Fruit fly (Drosophila melanogaster) whole organism, prepupa: ENCODE results near the gene rno.

Experiments
- Blimp-1 ChIP-seq: fragments of 200-800 bp; sonication (Bioruptor generic); optimal IDR thresholded peaks from 3 replicates; lab custom pipeline; 2017; ENCODE audit warnings: missing biosample characterization, missing genetic modification characterization, mild to moderate bottlenecking, moderate library complexity, missing genetic modification reagents
- CG10631 ChIP-seq: fragments of 200-800 bp; sonication (Bioruptor generic); optimal IDR thresholded peaks from 2 replicates; lab custom pipeline; 2016; ENCODE audit warnings: missing biosample characterization, missing genetic modification characterization
- CG10669 ChIP-seq: fragments of 200-800 bp; sonication (Bioruptor generic); optimal IDR thresholded peaks from 3 replicates; lab custom pipeline; 2018; ENCODE audit warnings: missing biosample characterization, mild to moderate bottlenecking, missing genetic modification characterization, moderate library complexity
- CG11902 ChIP-seq: fragments of 200-800 bp; sonication (Bioruptor generic); optimal IDR thresholded peaks from 3 replicates; lab custom pipeline; 2016; ENCODE audit warnings: missing biosample characterization, missing genetic modification characterization
- CG15336 ChIP-seq: fragments of 200-800 bp; sonication (Bioruptor generic); IDR thresholded peaks from 2 replicates; pipeline ENCODE4 v1.3.6; 2022; ENCODE audit warnings: missing biosample characterization, missing genetic modification characterization
- CG1621 ChIP-seq: fragments of 200-800 bp; sonication (Bioruptor generic); optimal IDR thresholded peaks from 3 replicates; lab custom pipeline; 2018; ENCODE audit warnings: missing biosample characterization, mild to moderate bottlenecking, missing genetic modification characterization
- CG34406 ChIP-seq: fragments of 200-800 bp; sonication (Bioruptor generic); optimal IDR thresholded peaks from 3 replicates; lab custom pipeline; 2016; ENCODE audit warnings: missing biosample characterization, missing genetic modification characterization
- CG3919 ChIP-seq: fragments of 200-800 bp; sonication (Bioruptor generic); optimal IDR thresholded peaks from 3 replicates; lab custom pipeline; 2016; ENCODE audit warnings: missing biosample characterization, missing genetic modification characterization
- CG4318 ChIP-seq: fragments of 200-800 bp; sonication (Bioruptor generic); optimal IDR thresholded peaks from 3 replicates; lab custom pipeline; 2017; ENCODE audit warnings: missing biosample characterization, mild to moderate bottlenecking, missing genetic modification characterization
- CG6163 ChIP-seq: fragments of 200-800 bp; sonication (Bioruptor generic); IDR thresholded peaks from 3 replicates; pipeline ENCODE4 v1.3.6; 2022; ENCODE audit warnings: missing biosample characterization, missing genetic modification characterization
- CG6276 ChIP-seq: fragments of 200-800 bp; sonication (Bioruptor generic); optimal IDR thresholded peaks from 2 replicates; lab custom pipeline; 2017; ENCODE audit warnings: missing biosample characterization, mild to moderate bottlenecking, missing genetic modification characterization
- CG6792 ChIP-seq: fragments of 200-800 bp; sonication (Bioruptor generic); optimal IDR thresholded peaks from 3 replicates; lab custom pipeline; 2016; ENCODE audit warnings: missing biosample characterization, missing genetic modification characterization
- CG6808 ChIP-seq: fragments of 200-800 bp; sonication (Bioruptor generic); optimal IDR thresholded peaks from 3 replicates; lab custom pipeline; 2017; ENCODE audit warnings: missing biosample characterization, missing genetic modification characterization, mild to moderate bottlenecking, moderate library complexity, missing genetic modification reagents
- CG6854 ChIP-seq: fragments of 200-800 bp; sonication (Bioruptor generic); optimal IDR thresholded peaks from 2 replicates; lab custom pipeline; 2017; ENCODE audit warnings: missing biosample characterization, mild to moderate bottlenecking, missing genetic modification characterization
- CG8119 ChIP-seq: fragments of 200-800 bp; sonication (Bioruptor generic); IDR thresholded peaks from 3 replicates; pipeline ENCODE4 v1.3.6; 2022; ENCODE audit warnings: missing biosample characterization, missing genetic modification characterization
- CG8319 ChIP-seq: fragments of 200-800 bp; sonication (Bioruptor generic); optimal IDR thresholded peaks from 3 replicates; lab custom pipeline; 2016; ENCODE audit warnings: missing biosample characterization, missing genetic modification characterization
- CG8632 ChIP-seq: fragments of 200-800 bp; sonication (Bioruptor generic); optimal IDR thresholded peaks from 3 replicates; lab custom pipeline; 2016; ENCODE audit warnings: missing biosample characterization, missing genetic modification characterization
- Eip75B ChIP-seq: fragments of 200-800 bp; sonication (Bioruptor generic); optimal IDR thresholded peaks from 3 replicates; lab custom pipeline; 2016; ENCODE audit warnings: missing biosample characterization, missing genetic modification characterization
- Eip78C ChIP-seq: fragments of 200-800 bp; sonication (Bioruptor generic); peaks from one replicate; lab custom pipeline; 2016; ENCODE audit warnings: missing biosample characterization, missing genetic modification characterization
- Eip93F ChIP-seq: fragments of 200-800 bp; sonication (Bioruptor generic); optimal IDR thresholded peaks from 2 replicates; lab custom pipeline; 2016; ENCODE audit warnings: missing biosample characterization, mild to moderate bottlenecking, missing genetic modification characterization
- Ets21C ChIP-seq: fragments of 200-800 bp; sonication (Bioruptor generic); optimal IDR thresholded peaks from 3 replicates; lab custom pipeline; 2016; ENCODE audit warnings: missing biosample characterization, missing genetic modification characterization
- Ets96B ChIP-seq: fragments of 200-800 bp; optimal IDR thresholded peaks from 2 replicates; lab custom pipeline; 2019; ENCODE audit warnings: missing biosample characterization, mild to moderate bottlenecking, missing genetic modification characterization, moderate library complexity
- Hr4 ChIP-seq: fragments of 200-800 bp; sonication (Bioruptor generic); optimal IDR thresholded peaks from 3 replicates; lab custom pipeline; 2016; ENCODE audit warnings: missing biosample characterization, missing genetic modification characterization
- Lpt ChIP-seq: fragments of 200-800 bp; sonication (Bioruptor generic); optimal IDR thresholded peaks from 3 replicates; lab custom pipeline; 2016; ENCODE audit warnings: missing biosample characterization, missing genetic modification characterization
- Sox14 ChIP-seq: fragments of 200-800 bp; sonication (Bioruptor generic); optimal IDR thresholded peaks from 3 replicates; lab custom pipeline; 2016; ENCODE audit warnings: missing biosample characterization, missing genetic modification characterization
- acj6 ChIP-seq: fragments of 200-800 bp; sonication (Bioruptor generic); optimal IDR thresholded peaks from 3 replicates; lab custom pipeline; 2016; ENCODE audit warnings: missing biosample characterization, missing genetic modification characterization
- cyc ChIP-seq: fragments of 200-800 bp; sonication (Bioruptor generic); optimal IDR thresholded peaks from 3 replicates; lab custom pipeline; 2016; ENCODE audit warnings: missing biosample characterization, missing genetic modification characterization
- dac ChIP-seq: fragments of 200-800 bp; sonication (Bioruptor generic); optimal IDR thresholded peaks from 2 replicates; lab custom pipeline; 2017; ENCODE audit warnings: missing biosample characterization, mild to moderate bottlenecking, missing genetic modification characterization
- dsx ChIP-seq: fragments of 200-800 bp; optimal IDR thresholded peaks from 3 replicates; lab custom pipeline; 2019; ENCODE audit warnings: missing biosample characterization, mild to moderate bottlenecking, missing genetic modification characterization, moderate library complexity; ENCODE audit not compliant: poor library complexity, severe bottlenecking
- eg ChIP-seq: fragments of 200-800 bp; sonication (Bioruptor generic); IDR thresholded peaks from 3 replicates; pipeline ENCODE4 v1.3.6; 2022; ENCODE audit warnings: missing biosample characterization, missing genetic modification characterization
- esn ChIP-seq: fragments of 200-800 bp; sonication (Bioruptor generic); optimal IDR thresholded peaks from 2 replicates; lab custom pipeline; 2016; ENCODE audit warnings: missing biosample characterization, mild to moderate bottlenecking, missing genetic modification characterization, moderate library complexity
- fd85E ChIP-seq: fragments of 200-800 bp; sonication (Bioruptor generic); optimal IDR thresholded peaks from 3 replicates; lab custom pipeline; 2016; ENCODE audit warnings: missing biosample characterization, missing genetic modification characterization
- fkh ChIP-seq: fragments of 200-800 bp; sonication (Bioruptor generic); optimal IDR thresholded peaks from 3 replicates; lab custom pipeline; 2017; ENCODE audit warnings: missing biosample characterization, mild to moderate bottlenecking, missing genetic modification characterization, moderate library complexity
- ss ChIP-seq, 2 experiments: fragments of 200-800 bp; sonication (Bioruptor generic); optimal IDR thresholded peaks; 2 replicates in 1 of 2; 3 replicates in 1 of 2; lab custom pipeline; 2017 to 2018; ENCODE audit warnings: mild to moderate bottlenecking in 2 of 2, missing biosample characterization in 2 of 2, missing genetic modification characterization in 2 of 2, moderate library complexity in 1 of 2
- svp ChIP-seq: fragments of 200-800 bp; sonication (Bioruptor generic); peaks from one replicate; lab custom pipeline; 2016; ENCODE audit warnings: missing biosample characterization, missing genetic modification characterization
- topi ChIP-seq: fragments of 200-800 bp; sonication (Bioruptor generic); optimal IDR thresholded peaks from 3 replicates; lab custom pipeline; 2016; ENCODE audit warnings: missing biosample characterization, missing genetic modification characterization

rno gene

DNA sequence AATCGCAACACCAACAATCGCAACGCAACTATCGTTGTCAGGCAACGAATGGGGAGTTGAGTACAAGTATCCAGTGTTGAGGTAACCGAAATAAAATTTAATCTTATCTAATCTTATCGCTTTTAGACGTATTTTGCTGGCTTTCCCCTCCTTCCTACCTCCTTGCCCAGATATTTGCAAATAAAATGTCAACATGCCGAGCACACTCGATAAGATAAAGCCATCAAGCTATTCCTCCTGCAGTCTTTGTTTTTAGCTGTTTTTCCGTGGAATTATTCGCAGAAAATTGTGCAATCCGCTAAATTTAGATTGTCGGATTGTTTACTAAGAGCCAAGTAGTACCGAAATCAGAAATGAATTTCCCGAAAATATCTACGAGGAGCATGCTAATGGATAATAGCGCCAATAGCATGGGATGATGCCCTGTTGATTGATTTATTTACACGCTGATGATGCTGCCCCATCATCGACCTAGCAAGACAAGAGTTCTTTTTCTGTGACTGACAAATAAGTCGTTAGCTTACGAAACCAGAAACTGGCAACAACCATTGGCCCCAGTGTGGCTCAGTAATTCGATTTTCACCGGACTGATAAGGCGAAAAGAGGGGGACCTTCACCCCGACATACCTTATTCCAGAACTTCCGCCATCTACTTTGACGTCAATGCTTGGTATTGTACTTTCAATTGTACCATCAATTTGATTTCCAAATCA, 42.8 kb downstream of the rno start (continued):
- no peak for TF ChIP-seq CG8319 (GFP tag; lab: Kevin White, UChicago)
- TF ChIP-seq Ets21C (GFP tag; lab: Kevin White, UChicago) = no peak
- TF ChIP-seq Eip75B (GFP tag; lab: Kevin White, UChicago) = no peak
- no peak for TF ChIP-seq CG4318 (GFP tag; lab: Kevin White, UChicago)
- no peak for TF ChIP-seq CG10631 (GFP tag; lab: Kevin White, UChicago)
- TF ChIP-seq Lpt (GFP tag; lab: Kevin White, UChicago) = no peak
- TF ChIP-seq CG34406 (GFP tag; lab: Kevin White, UChicago) = no peak
- TF ChIP-seq Blimp-1 (GFP tag; lab: Kevin White, UChicago) = no peak

DNA sequence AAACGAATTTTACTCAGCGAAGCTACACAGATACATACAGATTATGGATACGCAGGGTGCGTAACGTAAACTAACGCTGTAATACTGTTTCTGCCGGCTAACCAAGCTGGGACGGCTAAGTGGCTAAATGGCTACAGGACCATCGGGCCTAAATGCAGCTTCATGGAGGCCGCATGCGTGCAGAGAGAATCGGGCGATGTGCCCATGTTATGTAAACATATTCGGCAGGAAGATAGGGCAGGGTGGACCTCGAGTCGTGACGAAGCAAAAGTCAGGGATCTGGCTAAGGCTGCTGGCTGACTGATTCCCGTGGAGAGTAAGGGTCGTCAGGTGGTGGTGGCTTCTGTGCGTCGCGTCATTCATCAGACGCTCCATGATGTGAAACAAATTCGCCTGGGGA, 45.9 kb downstream of the rno start:
- TF ChIP-seq Sox14 (no peak), CG8319 (GFP tag; lab: Kevin White, UChicago) (no peak), fd85E (no peak), Ets96B (tag; lab: Kevin White, UChicago) (no peak), CG6792 (no peak)

DNA sequence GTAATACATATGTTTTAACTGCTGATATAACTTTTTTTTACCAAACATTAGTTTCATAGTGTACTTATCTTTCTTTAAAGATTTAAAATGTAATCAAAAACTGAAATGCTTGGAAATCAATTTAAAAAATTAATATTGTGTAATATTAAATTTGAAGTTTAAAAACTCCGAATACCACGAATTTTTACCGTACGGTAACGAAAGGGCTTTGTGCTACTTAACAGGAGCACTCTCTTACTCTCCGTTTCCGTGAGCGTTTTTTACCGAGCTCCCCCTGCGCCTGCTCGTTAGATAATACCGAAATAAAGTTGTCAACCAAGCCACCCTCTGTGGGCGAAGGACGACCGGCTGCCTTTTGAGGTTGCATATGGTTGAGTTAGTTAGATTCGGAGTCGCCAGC, 47.1 kb downstream of the rno start, which contains the start of the genes Dic61B and p130CAS:
Dic61B (minus strand) TSS at position 101 of the 400 bp plus-strand sequence.
p130CAS (plus strand) TSS at position 396 of the 400 bp plus-strand sequence.
- TF ChIP-seq CG15336 (GFP tag; lab: Robert Waterston, UW) (no peak), dac (GFP tag; lab: Kevin White, UChicago) (no peak), CG6163 (GFP tag; lab: Robert Waterston, UW) (no peak), dsx (GFP tag; lab: Kevin White, UChicago) (no peak)

DNA sequence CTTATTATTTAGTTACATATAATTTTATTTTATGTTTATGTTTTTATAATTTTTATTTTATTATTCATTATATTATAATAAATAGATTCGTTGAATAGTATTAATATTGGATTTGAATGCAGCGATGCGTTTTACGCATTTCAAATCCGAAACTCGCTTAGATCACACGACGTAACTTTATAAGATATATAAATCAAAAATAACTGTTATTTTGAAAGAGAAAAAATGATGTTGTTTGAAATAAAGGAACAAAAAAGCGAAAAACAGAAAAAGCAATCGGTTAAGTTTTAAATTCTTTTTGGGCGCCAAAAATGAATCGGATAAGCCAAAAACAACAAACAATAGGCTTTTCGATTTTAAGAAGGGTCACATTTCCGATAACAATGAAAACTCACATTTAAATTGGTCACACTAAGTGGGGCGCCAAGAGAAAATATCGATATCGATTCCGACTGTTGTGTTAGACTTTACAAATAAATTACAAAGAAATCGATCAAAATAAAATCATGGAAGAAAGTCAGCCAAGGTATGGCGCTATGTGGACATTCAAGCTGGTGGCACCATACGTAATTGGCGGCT, 53.5 kb downstream of the rno start, which contains the start of gene CG6845:
CG6845 (plus strand) TSS at position 436 of the 579 bp plus-strand sequence.
- TF ChIP-seq Sox14 (peak; percentile 92), Eip78C (GFP tag; lab: Kevin White, UChicago) (no peak), dsx (GFP tag; lab: Kevin White, UChicago) (peak; percentile 34), fkh (peak; percentile 26)
- TF ChIP-seq, all 60 proteins: peak for 3

DNA sequence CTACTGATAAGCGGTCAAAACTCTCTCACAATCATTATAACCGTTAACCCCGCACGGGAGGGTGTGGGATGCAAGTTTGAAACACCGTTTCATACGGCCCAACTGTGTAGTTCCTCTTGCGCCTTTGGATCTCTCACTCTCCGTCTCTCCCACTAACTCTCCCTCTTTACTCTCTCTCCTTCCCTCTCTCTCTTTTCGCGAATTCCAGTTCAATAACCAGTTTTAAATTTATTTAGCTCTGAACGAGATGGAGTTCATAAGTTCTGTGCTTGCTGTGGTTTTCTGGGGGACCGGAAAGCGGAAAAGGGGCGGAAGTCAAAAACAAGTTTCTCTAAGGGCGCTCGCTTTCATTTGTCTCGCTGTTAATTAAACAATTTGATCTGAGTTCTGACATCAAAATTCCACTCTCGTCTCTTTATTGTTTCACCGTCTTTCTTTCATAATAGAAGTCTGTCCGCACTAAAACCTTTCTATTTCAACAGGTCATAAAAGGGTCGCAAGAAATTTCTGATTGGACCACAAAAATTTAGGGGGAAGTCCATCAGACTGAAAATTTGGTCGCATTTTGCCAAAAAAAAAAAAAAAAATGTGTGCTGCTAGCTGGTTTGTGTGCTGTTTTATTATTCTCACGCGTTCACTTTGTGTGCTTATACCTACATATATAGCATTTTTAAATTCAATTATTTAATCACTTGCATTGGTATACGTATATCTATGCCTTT, 58.6 kb downstream of the rno start:
- TF ChIP-seq ss (GFP tag; optimal IDR thresholded peaks at IDR 0.05; lab: Kevin White, UChicago) (peak in 1 of 2 experiments; percentile 8), eg (GFP tag; lab: Robert Waterston, UW) (no peak), Lpt (GFP tag; lab: Kevin White, UChicago) (peak; percentile 15), Eip93F (GFP tag; lab: Kevin White, UChicago) (no peak), Hr4 (GFP tag; lab: Kevin White, UChicago) (no peak), CG8119 (no peak), acj6 (GFP tag; lab: Kevin White, UChicago) (no peak), CG1621 (tag; lab: Kevin White, UChicago) (no peak), CG6854 (peak; percentile 72), CG6276 (GFP tag; lab: Kevin White, UChicago) (no peak), cyc (no peak), Sox14 (peak; percentile 8), CG3919 (GFP tag; lab: Kevin White, UChicago) (no peak), CG11902 (GFP tag; lab: Kevin White, UChicago) (no peak), Blimp-1 (GFP tag; lab: Kevin White, UChicago) (peak; percentile 94), svp (GFP tag; lab: Kevin White, UChicago) (peak; percentile 42), topi (no peak), CG6808 (GFP tag; lab: Kevin White, UChicago) (peak; percentile 15), CG34406 (GFP tag; lab: Kevin White, UChicago) (no peak), CG8632 (GFP tag; lab: Kevin White, UChicago) (no peak), CG10669 (GFP tag; lab: Kevin White, UChicago) (no peak), CG15336 (GFP tag; lab: Robert Waterston, UW) (no peak), dsx (GFP tag; lab: Kevin White, UChicago) (peak; percentile 58), CG10631 (GFP tag; lab: Kevin White, UChicago) (no peak), esn (no peak), Eip78C (GFP tag; lab: Kevin White, UChicago) (peak; percentile 49)
- TF ChIP-seq, all 60 proteins: peak for 9
